Worm (Caenorhabditis elegans): ENCODE measurements around the gene mat-3.

mat-3 gene

DNA sequence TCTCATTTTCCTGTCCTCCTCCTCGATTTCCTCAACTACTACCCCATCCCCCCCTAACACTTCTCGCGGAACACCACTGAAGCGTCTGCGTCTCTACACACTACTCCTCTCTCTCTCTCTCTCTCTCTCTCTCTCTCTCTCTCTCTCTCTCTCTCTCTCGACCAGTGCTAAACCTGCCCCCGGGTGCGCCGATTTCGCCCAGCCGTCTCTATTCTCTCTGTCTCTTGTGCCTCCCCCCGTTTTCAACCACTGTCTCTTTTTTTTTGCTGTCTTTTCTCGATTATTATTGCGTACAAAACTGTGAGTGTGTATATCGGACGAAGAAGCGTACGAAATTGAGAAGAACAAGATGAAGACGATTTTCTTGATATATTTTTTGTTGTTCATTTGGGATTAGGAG, 42.3 kb upstream of the mat-3 start (continued):
- TF ChIP-seq sup-37 (GFP tag; optimal IDR thresholded peaks at IDR 0.05): no peak
- no peak for TF ChIP-seq mef-2 (tag; optimal IDR thresholded peaks at IDR 0.05)
- peak; percentile 17 for TF ChIP-seq mep-1 (tag; optimal IDR thresholded peaks at IDR 0.05)
- no peak for TF ChIP-seq nhr-28 (tag; optimal IDR thresholded peaks at IDR 0.05)
- TF ChIP-seq fkh-8 (tag; optimal IDR thresholded peaks at IDR 0.05): no peak
- TF ChIP-seq pax-3 (tag; optimal IDR thresholded peaks at IDR 0.05): no peak
- TF ChIP-seq aha-1 (tag; optimal IDR thresholded peaks at IDR 0.05): no peak
- no peak for TF ChIP-seq lin-39 (tag; optimal IDR thresholded peaks at IDR 0.05)
- TF ChIP-seq unc-86 (tag; optimal IDR thresholded peaks at IDR 0.05): no peak
- no peak for TF ChIP-seq ceh-63 (GFP tag; optimal IDR thresholded peaks at IDR 0.05)
- peak; percentile 61 for TF ChIP-seq nhr-20 (tag; optimal IDR thresholded peaks at IDR 0.05)
- TF ChIP-seq mab-9 (GFP tag; IDR thresholded peaks at IDR 0.05): no peak
- no peak for TF ChIP-seq ztf-11 (tag; optimal IDR thresholded peaks at IDR 0.05)
- peak; percentile 58 for TF ChIP-seq jun-1 (tag; optimal IDR thresholded peaks at IDR 0.05)
- TF ChIP-seq ces-1 (GFP tag; optimal IDR thresholded peaks at IDR 0.05): no peak
- TF ChIP-seq unc-130 (tag; optimal IDR thresholded peaks at IDR 0.05): no peak
- TF ChIP-seq nhr-77 (tag; optimal IDR thresholded peaks at IDR 0.05): peak; percentile 51
- TF ChIP-seq hlh-4 (tag; optimal IDR thresholded peaks at IDR 0.05): no peak
- TF ChIP-seq nhr-90 (tag; optimal IDR thresholded peaks at IDR 0.05; ENCODE audit: poor library complexity): peak; percentile 49
- TF ChIP-seq hlh-17 (GFP tag; optimal IDR thresholded peaks at IDR 0.05; ENCODE audit: borderline replicate concordance): no peak
- TF ChIP-seq nhr-47 (tag; optimal IDR thresholded peaks at IDR 0.05): peak; percentile 54
- no peak for TF ChIP-seq zag-1 (tag; optimal IDR thresholded peaks at IDR 0.05)
- no peak for TF ChIP-seq lir-3 (tag; optimal IDR thresholded peaks at IDR 0.05; ENCODE audit: poor library complexity)
- TF ChIP-seq irx-1 (tag; optimal IDR thresholded peaks at IDR 0.05): no peak
- no peak for TF ChIP-seq alr-1 (tag; optimal IDR thresholded peaks at IDR 0.05; ENCODE audit: borderline replicate concordance)
- no peak for TF ChIP-seq ztf-4 (tag; optimal IDR thresholded peaks at IDR 0.05)
- TF ChIP-seq C16A3.4 (tag; optimal IDR thresholded peaks at IDR 0.05): peak; percentile 9
- TF ChIP-seq elt-3 (tag; optimal IDR thresholded peaks at IDR 0.05): no peak
- TF ChIP-seq lsy-2 (tag; optimal IDR thresholded peaks at IDR 0.05): peak; percentile 43 to 58
- no peak for TF ChIP-seq tlp-1 (tag; optimal IDR thresholded peaks at IDR 0.05)
- TF ChIP-seq rnt-1 (tag; optimal IDR thresholded peaks at IDR 0.05): peak; percentile 70
- peak; percentile 17 for TF ChIP-seq dsc-1 (tag; optimal IDR thresholded peaks at IDR 0.05)
- TF ChIP-seq nhr-12 (tag; optimal IDR thresholded peaks at IDR 0.05): no peak
- TF ChIP-seq grh-1 (GFP tag; IDR thresholded peaks at IDR 0.05): peak; percentile 78
- no peak for TF ChIP-seq zip-4 (GFP tag; optimal IDR thresholded peaks at IDR 0.05)
- TF ChIP-seq ets-5 (GFP tag; IDR thresholded peaks at IDR 0.05): no peak
- peak; percentile 46 to 49 for TF ChIP-seq lin-35 (GFP tag; optimal IDR thresholded peaks at IDR 0.05)
- no peak for TF ChIP-seq fkh-10 (GFP tag; optimal IDR thresholded peaks at IDR 0.05)
- no peak for TF ChIP-seq Y116A8C.19 (tag; optimal IDR thresholded peaks at IDR 0.05; ENCODE audit: borderline replicate concordance)
- peak; percentile 57 for TF ChIP-seq skn-1 (tag; optimal IDR thresholded peaks at IDR 0.05)
- TF ChIP-seq nhr-85 (tag): peak; percentile 92
- no peak for TF ChIP-seq nhr-237 (tag; optimal IDR thresholded peaks at IDR 0.05)
- peak; percentile 15 for TF ChIP-seq F16B12.6 (tag; optimal IDR thresholded peaks at IDR 0.05)
- no peak for TF ChIP-seq ama-1 (optimal IDR thresholded peaks at IDR 0.05)
- TF ChIP-seq xbp-1 (tag; optimal IDR thresholded peaks at IDR 0.05): no peak
- no peak for TF ChIP-seq C34B4.2 (tag; optimal IDR thresholded peaks at IDR 0.05)
- peak; percentile 18; the same call in 1 of the 2 replicates for TF ChIP-seq isw-1 (GFP tag; IDR thresholded peaks at IDR 0.05)
- no peak for TF ChIP-seq hpl-2 (GFP tag; optimal IDR thresholded peaks at IDR 0.05)

All from whole organism, L1 larva.